Fruit fly (Drosophila melanogaster) whole organism, pupa: ENCODE measurements around the gene eas.

Source experiments
- CG10348 ChIP-seq: fragments of 200-800 bp; sonication (Bioruptor generic); IDR thresholded peaks from 2 replicates; pipeline ENCODE4 v1.3.6; 2022; ENCODE audit warnings: missing biosample characterization, missing genetic modification characterization
- EcR ChIP-seq: fragments of 200-800 bp; sonication (Bioruptor generic); optimal IDR thresholded peaks from 3 replicates; lab custom pipeline; 2019; ENCODE audit warnings: missing biosample characterization, missing genetic modification characterization, mild to moderate bottlenecking, moderate library complexity, missing genetic modification reagents
- rn ChIP-seq: fragments of 200-800 bp; sonication (Bioruptor generic); IDR thresholded peaks from 2 replicates; pipeline ENCODE4 v1.3.6; 2022; ENCODE audit warnings: missing biosample characterization, missing genetic modification characterization

DNA sequence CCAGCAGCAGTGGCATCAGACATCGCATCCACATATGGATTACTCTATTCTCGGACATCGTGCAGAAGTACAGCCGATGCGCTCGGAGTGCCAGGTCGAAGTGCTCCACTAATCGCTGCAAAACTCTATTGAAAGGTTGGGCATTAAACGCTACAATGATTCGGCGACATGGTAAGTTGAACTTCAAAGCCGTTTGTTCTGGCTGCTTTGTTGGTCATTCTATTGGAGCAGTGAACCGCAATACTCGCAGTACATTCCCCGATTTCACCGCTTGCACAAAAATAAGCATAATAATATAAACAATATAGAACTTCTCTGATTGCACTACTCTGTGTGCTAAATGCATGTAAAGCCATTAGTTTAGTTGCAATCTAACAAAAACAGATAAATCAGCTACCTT, 11.7 kb upstream of the eas start, which contains the start of gene CG12507:
- no peak for TF ChIP-seq EcR (GFP tag; lab: Kevin White, UChicago)
- no peak for TF ChIP-seq rn (GFP tag; lab: Robert Waterston, UW)
- TF ChIP-seq CG10348 (GFP tag; lab: Robert Waterston, UW): no peak
